Worm (Caenorhabditis elegans): ENCODE data around the gene C02B8.3.

- TF ChIP-seq flt-1 (GFP tag; IDR thresholded peaks at IDR 0.05): no peak
- no peak for TF ChIP-seq T22C8.4 (GFP tag; IDR thresholded peaks at IDR 0.05)
- no peak for TF ChIP-seq ref-1 (GFP tag; conservative IDR thresholded peaks at IDR 0.05)
- no peak for TF ChIP-seq cog-1 (tag; optimal IDR thresholded peaks at IDR 0.05)
- TF ChIP-seq med-1 (GFP tag; optimal IDR thresholded peaks at IDR 0.05; ENCODE audit: insufficient read depth): no peak
Observed at ce11 chrX:8098813-8099360, 40.4 kb upstream of the C02B8.3 start, which contains the start of gene catp-5.
